Worm (Caenorhabditis elegans): ENCODE measurements around the gene T26E4.2.

Gene T26E4.2

ce11 chrV:15831586-15831985 is 50.4 kb downstream of the T26E4.2 start, which contains the start of gene srbc-56:
srbc-56 (minus strand) TSS chrV:15831686.
- no peak for TF ChIP-seq tab-1 (GFP tag; IDR thresholded peaks at IDR 0.05)
- no peak for TF ChIP-seq cog-1 (tag; optimal IDR thresholded peaks at IDR 0.05)
- no peak for TF ChIP-seq ref-1 (GFP tag; conservative IDR thresholded peaks at IDR 0.05)
- no peak for TF ChIP-seq T22C8.4 (GFP tag; IDR thresholded peaks at IDR 0.05)
- TF ChIP-seq klf-2 (GFP tag; conservative IDR thresholded peaks at IDR 0.05), result no peak
- TF ChIP-seq flt-1 (GFP tag; IDR thresholded peaks at IDR 0.05), result no peak
- TF ChIP-seq ztf-29 (GFP tag; IDR thresholded peaks at IDR 0.05), result no peak
- TF ChIP-seq med-1 (GFP tag; optimal IDR thresholded peaks at IDR 0.05; ENCODE audit: insufficient read depth), result no peak
- no peak for TF ChIP-seq ztf-23 (GFP tag; IDR thresholded peaks at IDR 0.05)

All from whole organism, midembryonic.